Fruit fly (Drosophila melanogaster) whole organism, larva: Measurements from ENCODE around the gene gny.

Experiments
- noc ChIP-seq: fragments of 200-800 bp; sonication (Bioruptor generic); optimal IDR thresholded peaks from 3 replicates; lab custom pipeline; 2019; ENCODE audit warnings: missing biosample characterization, mild to moderate bottlenecking, missing genetic modification characterization, moderate library complexity

Gene gny

dm6 chr2L:10379865-10380264, at the start of gene gny:
gny (plus strand) TSS chr2L:10380103.
- no peak for TF ChIP-seq noc (tag; lab: Kevin White, UChicago)

- TF ChIP-seq noc (tag; lab: Kevin White, UChicago): no peak
Observed at dm6 chr2L:10331066-10331847, 48.6 kb upstream of the gny start, which contains the start of the genes Schip1 and Cox10. Schip1 (minus strand) TSS chr2L:10331116. Cox10 (plus strand) TSS chr2L:10331471.

dm6 chr2L:10333091-10333991, 46.6 kb upstream of the gny start, which contains the start of gene GATAd:
GATAd (plus strand) TSS chr2L:10333734.
- TF ChIP-seq noc (tag; lab: Kevin White, UChicago): no peak

dm6 chr2L:10334213-10334612, 45.7 kb upstream of the gny start:
- no peak for TF ChIP-seq noc (tag; lab: Kevin White, UChicago)

- peak; percentile 89 for TF ChIP-seq noc (tag; lab: Kevin White, UChicago)
Observed at dm6 chr2L:10334854-10335277, 45.0 kb upstream of the gny start.

dm6 chr2L:10339212-10339721, 40.6 kb upstream of the gny start, which contains the start of gene SamDC:
SamDC (plus strand) TSS chr2L:10339457.
- TF ChIP-seq noc (tag; lab: Kevin White, UChicago): no peak

- TF ChIP-seq noc (tag; lab: Kevin White, UChicago): no peak
Observed at dm6 chr2L:10339841-10340240, 40.1 kb upstream of the gny start.

dm6 chr2L:10341405-10341804, 38.5 kb upstream of the gny start, which contains the start of gene CG31715:
CG31715 (plus strand) TSS chr2L:10341616.
- peak; percentile 14 for TF ChIP-seq noc (tag; lab: Kevin White, UChicago)

- TF ChIP-seq noc (tag; lab: Kevin White, UChicago): no peak
Observed at dm6 chr2L:10342471-10342870, 37.4 kb upstream of the gny start, which contains the start of gene Sps2. Sps2 (plus strand) TSS chr2L:10342594.

dm6 chr2L:10344029-10344606, 35.8 kb upstream of the gny start, which contains the start of gene Frmd5:
Frmd5 (plus strand) TSS chr2L:10344442.
- TF ChIP-seq noc (tag; lab: Kevin White, UChicago): no peak

dm6 chr2L:10351130-10351529, 28.8 kb upstream of the gny start:
- no peak for TF ChIP-seq noc (tag; lab: Kevin White, UChicago)

- no peak for TF ChIP-seq noc (tag; lab: Kevin White, UChicago)
Observed at dm6 chr2L:10353871-10354270, 26.0 kb upstream of the gny start, which contains the start of gene CG34367. CG34367 (minus strand) TSS chr2L:10353905.

dm6 chr2L:10356508-10356907, 23.4 kb upstream of the gny start, which contains the start of the genes CtsL4 and ClpP:
CtsL4 (minus strand) TSS chr2L:10356597.
ClpP (plus strand) TSS chr2L:10356795.
- no peak for TF ChIP-seq noc (tag; lab: Kevin White, UChicago)

- no peak for TF ChIP-seq noc (tag; lab: Kevin White, UChicago)
Observed at dm6 chr2L:10362408-10363067, 17.4 kb upstream of the gny start, which contains the start of the genes Cand1 and pim. Cand1 (minus strand) TSS chr2L:10362707. pim (plus strand) TSS chr2L:10362989.
